Fruit fly (Drosophila melanogaster) whole organism, embryonic: Measurements from ENCODE around the gene clumsy.

Experiments used
- Atf-2 ChIP-seq: fragments of 200-800 bp; sonication (Bioruptor generic); optimal IDR thresholded peaks from 2 replicates; lab custom pipeline; 2016; ENCODE audit warnings: missing biosample characterization, missing genetic modification characterization
- B-H2 ChIP-seq: fragments of 200-800 bp; sonication (Bioruptor generic); optimal IDR thresholded peaks from 2 replicates; lab custom pipeline; 2018; ENCODE audit warnings: missing biosample characterization, mild to moderate bottlenecking, missing genetic modification characterization
- Bgb ChIP-seq: fragments of 200-800 bp; sonication (Bioruptor generic); IDR thresholded peaks from 2 replicates; pipeline ENCODE4 v1.3.6; 2022; ENCODE audit warnings: missing biosample characterization, missing genetic modification characterization; ENCODE audit not compliant: partially characterized antibody
- BtbVII ChIP-seq: fragments of 200-800 bp; sonication (Bioruptor generic); optimal IDR thresholded peaks from 3 replicates; lab custom pipeline; 2017; ENCODE audit warnings: missing biosample characterization, mild to moderate bottlenecking, missing genetic modification characterization
- C15 ChIP-seq: fragments of 200-800 bp; sonication (Bioruptor generic); IDR thresholded peaks from 3 replicates; pipeline ENCODE4 v1.3.6; 2022; ENCODE audit warnings: missing biosample characterization, missing genetic modification characterization
- CG10366 ChIP-seq: fragments of 200-800 bp; sonication (Bioruptor generic); IDR thresholded peaks from 2 replicates; pipeline ENCODE4 v1.3.6; 2022; ENCODE audit warnings: missing biosample characterization, missing genetic modification characterization
- CG10462 ChIP-seq: fragments of 200-800 bp; sonication (Bioruptor generic); optimal IDR thresholded peaks from 2 replicates; lab custom pipeline; 2016; ENCODE audit warnings: missing biosample characterization, missing genetic modification characterization
- CG14965 ChIP-seq: fragments of 200-800 bp; sonication (Bioruptor generic); optimal IDR thresholded peaks from 2 replicates; lab custom pipeline; 2016; ENCODE audit warnings: missing biosample characterization, missing genetic modification characterization, borderline replicate concordance
- CG15601 ChIP-seq: fragments of 200-800 bp; sonication (Bioruptor generic); optimal IDR thresholded peaks from 3 replicates; lab custom pipeline; 2019; ENCODE audit warnings: missing biosample characterization, mild to moderate bottlenecking, missing genetic modification characterization, moderate library complexity
- CG1603 ChIP-seq: fragments of 200-800 bp; sonication (Bioruptor generic); optimal IDR thresholded peaks from 2 replicates; lab custom pipeline; 2019; ENCODE audit warnings: missing biosample characterization, mild to moderate bottlenecking, missing genetic modification characterization, moderate library complexity
- CG16813 ChIP-seq: fragments of 200-800 bp; sonication (Bioruptor generic); IDR thresholded peaks from 3 replicates; pipeline ENCODE4 v1.3.6; 2022; ENCODE audit warnings: missing biosample characterization, missing genetic modification characterization; ENCODE audit not compliant: partially characterized antibody
- CG17328 ChIP-seq: fragments of 200-800 bp; sonication (Bioruptor generic); IDR thresholded peaks from 2 replicates; pipeline ENCODE4 v1.3.6; 2022; ENCODE audit warnings: missing biosample characterization, missing genetic modification characterization
- CG17802 ChIP-seq: fragments of 200-800 bp; sonication (Bioruptor generic); optimal IDR thresholded peaks from 2 replicates; lab custom pipeline; 2018; ENCODE audit warnings: missing biosample characterization, mild to moderate bottlenecking, missing genetic modification characterization, moderate library complexity
- CG18764 ChIP-seq: fragments of 200-800 bp; sonication (Bioruptor generic); optimal IDR thresholded peaks from 3 replicates; lab custom pipeline; 2016; ENCODE audit warnings: missing biosample characterization, missing genetic modification characterization
- CG2116 ChIP-seq: fragments of 200-800 bp; sonication (Bioruptor generic); optimal IDR thresholded peaks from 3 replicates; lab custom pipeline; 2018; ENCODE audit warnings: missing biosample characterization, mild to moderate bottlenecking, missing genetic modification characterization
- CG31441 ChIP-seq: fragments of 200-800 bp; sonication (Bioruptor generic); IDR thresholded peaks from 2 replicates; pipeline ENCODE4 v1.3.6; 2022; ENCODE audit warnings: missing biosample characterization, missing genetic modification characterization
- CG3281 ChIP-seq: fragments of 200-800 bp; sonication (Bioruptor generic); optimal IDR thresholded peaks from 3 replicates; lab custom pipeline; 2017; ENCODE audit warnings: missing biosample characterization, mild to moderate bottlenecking, missing genetic modification characterization
- CG4404 ChIP-seq: fragments of 200-800 bp; sonication (Bioruptor generic); IDR thresholded peaks from 2 replicates; pipeline ENCODE4 v1.3.6; 2022; ENCODE audit warnings: missing biosample characterization, missing genetic modification characterization
- CG5180 ChIP-seq: fragments of 200-800 bp; sonication (Bioruptor generic); optimal IDR thresholded peaks from 3 replicates; lab custom pipeline; 2017; ENCODE audit warnings: missing biosample characterization, missing genetic modification characterization, mild to moderate bottlenecking, moderate library complexity, missing genetic modification reagents
- CG7357 ChIP-seq: fragments of 200-800 bp; sonication (Bioruptor generic); IDR thresholded peaks from 3 replicates; pipeline ENCODE4 v1.3.6; 2022; ENCODE audit warnings: missing biosample characterization, missing genetic modification characterization
- CG8765 ChIP-seq: fragments of 200-800 bp; sonication (Bioruptor generic); IDR thresholded peaks from 2 replicates; pipeline ENCODE4 v1.3.6; 2022; ENCODE audit warnings: missing biosample characterization, missing genetic modification characterization
- CG9876 ChIP-seq: fragments of 200-800 bp; sonication (Bioruptor generic); optimal IDR thresholded peaks from 2 replicates; lab custom pipeline; 2016; ENCODE audit warnings: missing biosample characterization, missing genetic modification characterization
- Chrac-16 ChIP-seq: fragments of 200-800 bp; sonication (Bioruptor generic); optimal IDR thresholded peaks from 3 replicates; lab custom pipeline; 2016; ENCODE audit warnings: missing biosample characterization, missing genetic modification characterization
- CoRest ChIP-seq: fragments of 200-800 bp; sonication (Bioruptor generic); optimal IDR thresholded peaks from 3 replicates; lab custom pipeline; 2018; ENCODE audit warnings: missing biosample characterization, mild to moderate bottlenecking, missing genetic modification characterization, moderate library complexity
- Dad ChIP-seq: fragments of 200-800 bp; sonication (Bioruptor generic); optimal IDR thresholded peaks from 3 replicates; lab custom pipeline; 2016; ENCODE audit warnings: missing biosample characterization, missing genetic modification characterization
- Dref ChIP-seq: fragments of 200-800 bp; sonication (Bioruptor generic); IDR thresholded peaks from 2 replicates; pipeline ENCODE4 v1.3.6; 2022; ENCODE audit warnings: missing biosample characterization, missing genetic modification characterization
- Gsc ChIP-seq: fragments of 200-800 bp; sonication (Bioruptor generic); IDR thresholded peaks from 2 replicates; pipeline ENCODE4 v1.3.6; 2022; ENCODE audit warnings: missing biosample characterization, missing genetic modification characterization
- HmgD ChIP-seq: fragments of 200-800 bp; sonication (Bioruptor generic); optimal IDR thresholded peaks from 3 replicates; lab custom pipeline; 2016; ENCODE audit warnings: missing biosample characterization, missing genetic modification characterization
- Lim3 ChIP-seq: fragments of 200-800 bp; sonication (Bioruptor generic); IDR thresholded peaks from 2 replicates; pipeline ENCODE4 v1.3.6; 2022; ENCODE audit warnings: missing biosample characterization, missing genetic modification characterization
- Mrtf ChIP-seq: fragments of 200-800 bp; sonication (Bioruptor generic); IDR thresholded peaks from 3 replicates; pipeline ENCODE4 v1.3.6; 2022; ENCODE audit warnings: missing biosample characterization, missing genetic modification characterization
- NC2β ChIP-seq: fragments of 200-800 bp; sonication (Bioruptor generic); optimal IDR thresholded peaks from 2 replicates; lab custom pipeline; 2016; ENCODE audit warnings: missing biosample characterization, missing genetic modification characterization
- Oaz ChIP-seq: fragments of 200-800 bp; sonication (Bioruptor generic); IDR thresholded peaks from 2 replicates; pipeline ENCODE4 v1.3.6; 2022; ENCODE audit warnings: missing biosample characterization, missing genetic modification characterization
- Scr ChIP-seq: fragments of 200-800 bp; sonication (Bioruptor generic); IDR thresholded peaks from 2 replicates; pipeline ENCODE4 v1.3.6; 2022; ENCODE audit warnings: missing biosample characterization, missing genetic modification characterization; ENCODE audit not compliant: partially characterized antibody
- Sox102F ChIP-seq: fragments of 200-800 bp; sonication (Bioruptor generic); optimal IDR thresholded peaks from 2 replicates; lab custom pipeline; 2018; ENCODE audit warnings: missing biosample characterization, mild to moderate bottlenecking, missing genetic modification characterization, moderate library complexity
- Tbp ChIP-seq: fragments of >200 bp; optimal IDR thresholded peaks from 2 replicates; lab custom pipeline; 2018; ENCODE audit warnings: missing biosample characterization, missing genetic modification characterization
- Xbp1 ChIP-seq: fragments of 200-800 bp; sonication (Bioruptor generic); optimal IDR thresholded peaks from 3 replicates; lab custom pipeline; 2016; ENCODE audit warnings: missing biosample characterization, mild to moderate bottlenecking, missing genetic modification characterization
- abd-A ChIP-seq: fragments of 200-800 bp; sonication (Bioruptor generic); optimal IDR thresholded peaks from 3 replicates; lab custom pipeline; 2019; ENCODE audit warnings: missing biosample characterization, mild to moderate bottlenecking, missing genetic modification characterization, moderate library complexity
- al ChIP-seq: fragments of 200-800 bp; sonication (Bioruptor generic); IDR thresholded peaks from 2 replicates; pipeline ENCODE4 v1.3.6; 2022; ENCODE audit warnings: missing biosample characterization, missing genetic modification characterization
- az2 ChIP-seq: fragments of 200-800 bp; sonication (Bioruptor generic); optimal IDR thresholded peaks from 3 replicates; lab custom pipeline; 2016; ENCODE audit warnings: missing biosample characterization, missing genetic modification characterization
- dmrt99B ChIP-seq: fragments of 200-800 bp; sonication (Bioruptor generic); optimal IDR thresholded peaks from 2 replicates; lab custom pipeline; 2018; ENCODE audit warnings: missing biosample characterization, mild to moderate bottlenecking, missing genetic modification characterization, moderate library complexity
- fd64A ChIP-seq: fragments of 200-800 bp; sonication (Bioruptor generic); optimal IDR thresholded peaks from 3 replicates; lab custom pipeline; 2018; ENCODE audit warnings: missing biosample characterization, mild to moderate bottlenecking, missing genetic modification characterization
- gsb ChIP-seq: fragments of 200-800 bp; sonication (Bioruptor generic); IDR thresholded peaks from 2 replicates; pipeline ENCODE4 v1.3.6; 2022; ENCODE audit warnings: missing biosample characterization, missing genetic modification characterization
- hkb ChIP-seq, 2 experiments: fragments of 200-800 bp in 1 of 2; fragments of >200 bp in 1 of 2; sonication (Bioruptor generic) in 1 of 2; IDR thresholded peaks in 1 of 2; optimal IDR thresholded peaks in 1 of 2; 2 replicates each; pipeline versions ENCODE4 v1.3.6 to Lab custom; 2017 to 2022; ENCODE audit warnings: missing biosample characterization in 1 of 2, missing genetic modification characterization in 1 of 2
- hth ChIP-seq: fragments of >200 bp; optimal IDR thresholded peaks from 2 replicates; lab custom pipeline; 2017; ENCODE audit warnings: inconsistent platforms
- inv ChIP-seq: fragments of 200-800 bp; sonication (Bioruptor generic); IDR thresholded peaks from 2 replicates; pipeline ENCODE4 v1.3.6; 2022; ENCODE audit warnings: missing biosample characterization, missing genetic modification characterization; ENCODE audit not compliant: partially characterized antibody
- ken ChIP-seq: fragments of 200-800 bp; sonication (Bioruptor generic); IDR thresholded peaks from 3 replicates; pipeline ENCODE4 v1.3.6; 2022; ENCODE audit warnings: missing biosample characterization, missing genetic modification characterization
- pan ChIP-seq, 4 experiments: fragments of >200 bp in 3 of 4; fragments of 200-800 bp in 1 of 4; sonication (Bioruptor generic) in 1 of 4; optimal IDR thresholded peaks in 3 of 4; IDR thresholded peaks in 1 of 4; 2 replicates each; pipeline versions ENCODE4 v1.3.6 to Lab custom; 2017 to 2022; ENCODE audit warnings: missing biosample characterization in 2 of 4, missing genetic modification characterization in 2 of 4, mixed read lengths in 1 of 4
- seq ChIP-seq: fragments of 200-800 bp; sonication (Bioruptor generic); IDR thresholded peaks from 2 replicates; pipeline ENCODE4 v1.3.6; 2022; ENCODE audit warnings: missing biosample characterization, missing genetic modification characterization
- sr ChIP-seq: fragments of 200-800 bp; sonication (Bioruptor generic); IDR thresholded peaks from 3 replicates; pipeline ENCODE4 v1.3.6; 2022; ENCODE audit warnings: missing biosample characterization, missing genetic modification characterization
- usp ChIP-seq: fragments of >200 bp; optimal IDR thresholded peaks from 2 replicates; lab custom pipeline; 2017; ENCODE audit warnings: missing biosample characterization, missing genetic modification characterization
- wdn ChIP-seq: fragments of 200-800 bp; sonication (Bioruptor generic); IDR thresholded peaks from 2 replicates; pipeline ENCODE4 v1.3.6; 2022; ENCODE audit warnings: missing biosample characterization, missing genetic modification characterization
- wor ChIP-seq: fragments of 200-800 bp; sonication (Bioruptor generic); IDR thresholded peaks from 2 replicates; pipeline ENCODE4 v1.3.6; 2022; ENCODE audit warnings: missing biosample characterization, missing genetic modification characterization

clumsy gene

DNA sequence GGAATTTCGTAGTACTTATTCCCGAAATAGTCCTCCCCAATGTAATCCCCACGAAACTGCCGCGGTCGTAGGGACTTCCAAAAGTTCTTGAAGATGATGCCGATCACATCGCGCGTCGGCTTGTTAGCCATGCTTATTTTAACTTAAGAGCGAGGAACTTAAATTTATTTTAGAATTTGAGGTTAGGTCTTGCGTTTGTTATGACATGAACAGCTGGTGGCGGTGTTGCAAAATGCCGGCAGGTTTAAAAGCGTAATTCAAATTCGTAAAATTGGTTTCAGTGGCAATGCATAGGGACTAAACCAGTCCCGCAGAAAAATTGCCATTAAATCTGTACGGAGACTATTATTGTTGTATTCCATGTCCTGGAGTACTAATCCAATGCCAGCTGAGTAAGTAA, 39.9 kb upstream of the clumsy start (continued):
- TF ChIP-seq BtbVII (GFP tag; lab: Kevin White, UChicago): no peak
- no peak for TF ChIP-seq C15
- TF ChIP-seq Mrtf (GFP tag; lab: Robert Waterston, UW): no peak
- no peak for TF ChIP-seq al (GFP tag; lab: Robert Waterston, UW)
- TF ChIP-seq hkb (optimal IDR thresholded peaks at IDR 0.05; lab: Kevin White, UChicago): no peak
- TF ChIP-seq hkb (GFP tag; IDR thresholded peaks at IDR 0.05; lab: Robert Waterston, UW): no peak
- no peak for TF ChIP-seq CG31441
- no peak for TF ChIP-seq CG3281 (GFP tag; lab: Kevin White, UChicago)
- no peak for TF ChIP-seq az2
- 0 out of 2 replicates have a peak, but pooled peaks have one; percentile 5 for TF ChIP-seq CG17328 (GFP tag; lab: Robert Waterston, UW)
- TF ChIP-seq Scr (GFP tag; lab: Robert Waterston, UW): no peak
- no peak for TF ChIP-seq CG5180 (GFP tag; lab: Kevin White, UChicago)
- TF ChIP-seq Dref (GFP tag; lab: Robert Waterston, UW): no peak
- no peak for TF ChIP-seq hth
- TF ChIP-seq Tbp (GFP tag; lab: Kevin White, UChicago): no peak
- TF ChIP-seq dmrt99B (tag; lab: Kevin White, UChicago): no peak
- TF ChIP-seq sr: no peak
- TF ChIP-seq abd-A (tag; lab: Kevin White, UChicago): no peak
- TF ChIP-seq gsb (GFP tag; lab: Robert Waterston, UW): no peak
- no peak for TF ChIP-seq Atf-2 (GFP tag; lab: Kevin White, UChicago)
- no peak for TF ChIP-seq CG9876 (GFP tag; lab: Kevin White, UChicago)
- TF ChIP-seq Lim3 (GFP tag; lab: Robert Waterston, UW): no peak
- no peak for TF ChIP-seq Dad (GFP tag; lab: Kevin White, UChicago)
- TF ChIP-seq CG4404 (GFP tag; lab: Robert Waterston, UW): no peak
- no peak for TF ChIP-seq wdn
- TF ChIP-seq fd64A (GFP tag; lab: Kevin White, UChicago): no peak
- no peak for TF ChIP-seq CG10366
- no peak for TF ChIP-seq CG18764 (GFP tag; lab: Kevin White, UChicago)
- TF ChIP-seq CG17802 (tag; lab: Kevin White, UChicago): no peak
- TF ChIP-seq wor (GFP tag; lab: Robert Waterston, UW): no peak
- no peak for TF ChIP-seq usp
- no peak for TF ChIP-seq CG7357 (GFP tag; lab: Robert Waterston, UW)
- no peak for TF ChIP-seq CG14965 (GFP tag; lab: Kevin White, UChicago)
- no peak for TF ChIP-seq seq
- no peak for TF ChIP-seq Sox102F (GFP tag; lab: Kevin White, UChicago)
- no peak for TF ChIP-seq Gsc (GFP tag; lab: Robert Waterston, UW)
- no peak for TF ChIP-seq NC2β (GFP tag; lab: Kevin White, UChicago)
- no peak for TF ChIP-seq CG10462
- TF ChIP-seq Bgb (GFP tag; lab: Robert Waterston, UW): no peak
- TF ChIP-seq CG8765 (GFP tag; lab: Robert Waterston, UW): no peak
- TF ChIP-seq ken (GFP tag; lab: Robert Waterston, UW): no peak
- TF ChIP-seq B-H2 (GFP tag; lab: Kevin White, UChicago): peak; percentile 15
- no peak for TF ChIP-seq CG15601
- TF ChIP-seq Oaz: no peak
- no peak for TF ChIP-seq Xbp1
- peak; percentile 29 for TF ChIP-seq CG2116
- TF ChIP-seq pan (optimal IDR thresholded peaks at IDR 0.05; lab: Kevin White, UChicago): no peak
- TF ChIP-seq pan (GFP tag; optimal IDR thresholded peaks at IDR 0.05 in 1 of 2, IDR thresholded peaks at IDR 0.05 in 1 of 2): no peak
- no peak for TF ChIP-seq inv
- TF ChIP-seq CG16813 (GFP tag; lab: Robert Waterston, UW): no peak
- peak; percentile 36 for TF ChIP-seq CG1603 (tag; lab: Kevin White, UChicago)
- no peak for TF ChIP-seq HmgD (GFP tag; lab: Kevin White, UChicago)
- no peak for TF ChIP-seq Chrac-16 (GFP tag; lab: Kevin White, UChicago)
- TF ChIP-seq CoRest: peak; percentile 22
